Fruit fly (Drosophila melanogaster) whole organism, embryonic: ENCODE data around the gene Efhc1.1.

ENCODE experiments used
- ATbp ChIP-seq: fragments of 200-800 bp; sonication (Bioruptor generic); optimal IDR thresholded peaks from 2 replicates; lab custom pipeline; 2017; ENCODE audit warnings: missing biosample characterization, mild to moderate bottlenecking, missing genetic modification characterization, missing genetic modification reagents
- Antp ChIP-seq: fragments of 200-800 bp; sonication (Bioruptor generic); optimal IDR thresholded peaks from 3 replicates; lab custom pipeline; 2016; ENCODE audit warnings: missing biosample characterization, missing genetic modification characterization
- Blimp-1 ChIP-seq: fragments of 200-800 bp; sonication (Bioruptor generic); optimal IDR thresholded peaks from 3 replicates; lab custom pipeline; 2018; ENCODE audit warnings: missing biosample characterization, missing genetic modification characterization, mild to moderate bottlenecking, moderate library complexity, missing genetic modification reagents
- CG11560 ChIP-seq: fragments of 200-800 bp; sonication (Bioruptor generic); IDR thresholded peaks from 3 replicates; pipeline ENCODE4 v1.3.6; 2022; ENCODE audit warnings: missing biosample characterization, missing genetic modification characterization
- CG11696 ChIP-seq: fragments of 200-800 bp; sonication (Bioruptor generic); IDR thresholded peaks from 2 replicates; pipeline ENCODE4 v1.3.6; 2022; ENCODE audit warnings: missing biosample characterization, missing genetic modification characterization
- CG13123 ChIP-seq: fragments of 200-800 bp; sonication (Bioruptor generic); optimal IDR thresholded peaks from 2 replicates; lab custom pipeline; 2016; ENCODE audit warnings: missing biosample characterization, missing genetic modification characterization
- CG13775 ChIP-seq: fragments of 200-800 bp; sonication (Bioruptor generic); optimal IDR thresholded peaks from 3 replicates; lab custom pipeline; 2017; ENCODE audit warnings: missing biosample characterization, mild to moderate bottlenecking, missing genetic modification characterization
- CG14014 ChIP-seq: fragments of 200-800 bp; sonication (Bioruptor generic); IDR thresholded peaks from 2 replicates; pipeline ENCODE4 v1.3.6; 2022; ENCODE audit warnings: missing biosample characterization, missing genetic modification characterization
- CG14710 ChIP-seq: fragments of 200-800 bp; sonication (Bioruptor generic); optimal IDR thresholded peaks from 3 replicates; lab custom pipeline; 2019; ENCODE audit warnings: missing biosample characterization, mild to moderate bottlenecking, missing genetic modification characterization, moderate library complexity
- CG16779 ChIP-seq: fragments of 200-800 bp; sonication (Bioruptor generic); IDR thresholded peaks from 2 replicates; pipeline ENCODE4 v1.3.6; 2022; ENCODE audit warnings: missing biosample characterization, missing genetic modification characterization
- CG17912 ChIP-seq: fragments of 200-800 bp; sonication (Bioruptor generic); optimal IDR thresholded peaks from 2 replicates; lab custom pipeline; 2018; ENCODE audit warnings: missing biosample characterization, mild to moderate bottlenecking, missing genetic modification characterization
- CG18011 ChIP-seq: fragments of 200-800 bp; sonication (Bioruptor generic); optimal IDR thresholded peaks from 2 replicates; lab custom pipeline; 2017; ENCODE audit warnings: missing biosample characterization, missing genetic modification characterization, mild to moderate bottlenecking, moderate library complexity, missing genotype
- CG18262 ChIP-seq: fragments of 200-800 bp; optimal IDR thresholded peaks from 3 replicates; lab custom pipeline; 2019; ENCODE audit warnings: missing biosample characterization, mild to moderate bottlenecking, missing genetic modification characterization, moderate library complexity
- CG18599 ChIP-seq: fragments of 200-800 bp; sonication (Bioruptor generic); optimal IDR thresholded peaks from 3 replicates; lab custom pipeline; 2017; ENCODE audit warnings: missing biosample characterization, missing genetic modification characterization, mild to moderate bottlenecking, moderate library complexity, missing genetic modification reagents
- CG3995 ChIP-seq: fragments of 200-800 bp; sonication (Bioruptor generic); optimal IDR thresholded peaks from 3 replicates; lab custom pipeline; 2016; ENCODE audit warnings: missing biosample characterization, missing genetic modification characterization
- CG4707 ChIP-seq: fragments of 200-800 bp; sonication (Bioruptor generic); optimal IDR thresholded peaks from 2 replicates; lab custom pipeline; 2018; ENCODE audit warnings: missing biosample characterization, mild to moderate bottlenecking, missing genetic modification characterization, moderate library complexity
- CG6254 ChIP-seq: fragments of 200-800 bp; sonication (Bioruptor generic); optimal IDR thresholded peaks from 3 replicates; lab custom pipeline; 2017; ENCODE audit warnings: mild to moderate bottlenecking, missing biosample characterization, missing genetic modification reagents, missing genetic modification characterization
- CG6765 ChIP-seq: fragments of 200-800 bp; sonication (Bioruptor generic); optimal IDR thresholded peaks from 3 replicates; lab custom pipeline; 2017; ENCODE audit warnings: missing biosample characterization, mild to moderate bottlenecking, missing genetic modification characterization
- CG7357 ChIP-seq: fragments of 200-800 bp; sonication (Bioruptor generic); IDR thresholded peaks from 3 replicates; pipeline ENCODE4 v1.3.6; 2022; ENCODE audit warnings: missing biosample characterization, missing genetic modification characterization
- CG7745 ChIP-seq: fragments of 200-800 bp; sonication (Bioruptor generic); optimal IDR thresholded peaks from 2 replicates; lab custom pipeline; 2018; ENCODE audit warnings: missing biosample characterization, mild to moderate bottlenecking, missing genetic modification characterization, moderate library complexity
- CG7928 ChIP-seq: fragments of 200-800 bp; sonication (Bioruptor generic); optimal IDR thresholded peaks from 2 replicates; lab custom pipeline; 2017; ENCODE audit warnings: missing biosample characterization, mild to moderate bottlenecking, missing genetic modification characterization
- CG7963 ChIP-seq: fragments of 200-800 bp; sonication (Bioruptor generic); IDR thresholded peaks from 3 replicates; pipeline ENCODE4 v1.3.6; 2022; ENCODE audit warnings: missing biosample characterization, missing genetic modification characterization; ENCODE audit not compliant: partially characterized antibody
- Chrac-16 ChIP-seq: fragments of 200-800 bp; sonication (Bioruptor generic); optimal IDR thresholded peaks from 3 replicates; lab custom pipeline; 2016; ENCODE audit warnings: missing biosample characterization, missing genetic modification characterization
- D ChIP-seq, 2 experiments: fragments of 200-800 bp in 1 of 2; fragments of >200 bp in 1 of 2; sonication (Bioruptor generic) in 1 of 2; optimal IDR thresholded peaks; 2 replicates in 1 of 2; 3 replicates in 1 of 2; lab custom pipeline; 2017; ENCODE audit warnings: mild to moderate bottlenecking in 1 of 2, missing biosample characterization in 1 of 2, missing genetic modification characterization in 1 of 2, missing genetic modification reagents in 1 of 2
- Kr ChIP-seq: fragments of 200-800 bp; sonication (Bioruptor generic); optimal IDR thresholded peaks from 2 replicates; lab custom pipeline; 2017; ENCODE audit warnings: missing biosample characterization, mild to moderate bottlenecking, missing genetic modification characterization
- MTF-1 ChIP-seq: fragments of 200-800 bp; sonication (Bioruptor generic); optimal IDR thresholded peaks from 2 replicates; lab custom pipeline; 2018; ENCODE audit warnings: missing biosample characterization, mild to moderate bottlenecking, missing genetic modification characterization, borderline replicate concordance
- Mrtf ChIP-seq: fragments of 200-800 bp; sonication (Bioruptor generic); IDR thresholded peaks from 3 replicates; pipeline ENCODE4 v1.3.6; 2022; ENCODE audit warnings: missing biosample characterization, missing genetic modification characterization
- Nf-YB ChIP-seq: fragments of 200-800 bp; sonication (Bioruptor generic); optimal IDR thresholded peaks from 3 replicates; lab custom pipeline; 2019; ENCODE audit warnings: missing biosample characterization, mild to moderate bottlenecking, missing genetic modification characterization, moderate library complexity
- NfI ChIP-seq: fragments of 200-800 bp; sonication (Bioruptor generic); optimal IDR thresholded peaks from 3 replicates; lab custom pipeline; 2018; ENCODE audit warnings: missing biosample characterization, mild to moderate bottlenecking, missing genetic modification characterization, moderate library complexity
- Oaz ChIP-seq: fragments of 200-800 bp; sonication (Bioruptor generic); IDR thresholded peaks from 2 replicates; pipeline ENCODE4 v1.3.6; 2022; ENCODE audit warnings: missing biosample characterization, missing genetic modification characterization
- Side ChIP-seq: fragments of 200-800 bp; sonication (Bioruptor generic); optimal IDR thresholded peaks from 2 replicates; lab custom pipeline; 2016; ENCODE audit warnings: missing biosample characterization, missing genetic modification characterization
- TFAM ChIP-seq: fragments of 200-800 bp; sonication (Bioruptor generic); optimal IDR thresholded peaks from 2 replicates; lab custom pipeline; 2017; ENCODE audit warnings: missing biosample characterization, missing genetic modification characterization, inconsistent platforms
- Tbp ChIP-seq: fragments of >200 bp; optimal IDR thresholded peaks from 2 replicates; lab custom pipeline; 2018; ENCODE audit warnings: missing biosample characterization, missing genetic modification characterization
- aop ChIP-seq: fragments of 200-800 bp; sonication (Bioruptor generic); IDR thresholded peaks from 2 replicates; pipeline ENCODE4 v1.3.6; 2022; ENCODE audit warnings: missing biosample characterization, missing genetic modification characterization
- bcd ChIP-seq: fragments of 200-800 bp; sonication (Bioruptor generic); optimal IDR thresholded peaks from 2 replicates; lab custom pipeline; 2017; ENCODE audit warnings: missing biosample characterization, mild to moderate bottlenecking, missing genetic modification characterization
- cad ChIP-seq: fragments of >200 bp; optimal IDR thresholded peaks from 2 replicates; lab custom pipeline; 2017; ENCODE audit warnings: missing biosample characterization, missing genetic modification characterization
- cas ChIP-seq: fragments of 200-800 bp; sonication (Bioruptor generic); IDR thresholded peaks from 2 replicates; pipeline ENCODE4 v1.3.6; 2022; ENCODE audit warnings: missing biosample characterization, missing genetic modification characterization
- chm ChIP-seq: fragments of 200-800 bp; sonication (Bioruptor generic); IDR thresholded peaks from 2 replicates; pipeline ENCODE4 v1.3.6; 2022; ENCODE audit warnings: missing biosample characterization, missing genetic modification characterization
- crol ChIP-seq: fragments of 200-800 bp; sonication (Bioruptor generic); IDR thresholded peaks from 2 replicates; pipeline ENCODE4 v1.3.6; 2022; ENCODE audit warnings: missing biosample characterization, missing genetic modification characterization
- crp ChIP-seq, 2 experiments: fragments of 200-800 bp; sonication (Bioruptor generic); optimal IDR thresholded peaks; 2 replicates in 1 of 2; 3 replicates in 1 of 2; lab custom pipeline; 2017; ENCODE audit warnings: missing biosample characterization in 2 of 2, missing genetic modification characterization in 2 of 2, mild to moderate bottlenecking in 1 of 2, moderate library complexity in 1 of 2
- dati ChIP-seq: fragments of 200-800 bp; sonication (Bioruptor generic); IDR thresholded peaks from 2 replicates; pipeline ENCODE4 v1.3.6; 2022; ENCODE audit warnings: missing biosample characterization, missing genetic modification characterization
- gro ChIP-seq: fragments of 200-800 bp; sonication (Bioruptor generic); optimal IDR thresholded peaks from 2 replicates; lab custom pipeline; 2016; ENCODE audit warnings: missing biosample characterization, missing genetic modification characterization
- insv ChIP-seq, 2 experiments: fragments of 200-800 bp; sonication (Bioruptor generic); optimal IDR thresholded peaks; 3 replicates each; lab custom pipeline; 2016 to 2018; ENCODE audit warnings: missing biosample characterization in 2 of 2, missing genetic modification characterization in 2 of 2
- jing ChIP-seq: fragments of 200-800 bp; sonication (Bioruptor generic); optimal IDR thresholded peaks from 2 replicates; lab custom pipeline; 2018; ENCODE audit warnings: missing biosample characterization, mild to moderate bottlenecking, missing genetic modification characterization
- pnt ChIP-seq: fragments of 200-800 bp; sonication (Bioruptor generic); optimal IDR thresholded peaks from 3 replicates; lab custom pipeline; 2016; ENCODE audit warnings: missing biosample characterization, missing genetic modification characterization
- pzg ChIP-seq: fragments of 200-800 bp; sonication (Bioruptor generic); optimal IDR thresholded peaks from 3 replicates; lab custom pipeline; 2018; ENCODE audit warnings: missing biosample characterization, mild to moderate bottlenecking, missing genetic modification characterization, moderate library complexity
- sens-2 ChIP-seq: fragments of 200-800 bp; sonication (Bioruptor generic); IDR thresholded peaks from 2 replicates; pipeline ENCODE4 v1.3.6; 2022; ENCODE audit warnings: missing biosample characterization, missing genetic modification characterization
- slp2 ChIP-seq: fragments of 200-800 bp; sonication (Bioruptor generic); optimal IDR thresholded peaks from 2 replicates; lab custom pipeline; 2016; ENCODE audit warnings: missing biosample characterization, missing genetic modification characterization
- so ChIP-seq: fragments of 200-800 bp; sonication (Bioruptor generic); IDR thresholded peaks from 3 replicates; pipeline ENCODE4 v1.3.6; 2022; ENCODE audit warnings: missing biosample characterization, missing genetic modification characterization

The Efhc1.1 gene

DNA sequence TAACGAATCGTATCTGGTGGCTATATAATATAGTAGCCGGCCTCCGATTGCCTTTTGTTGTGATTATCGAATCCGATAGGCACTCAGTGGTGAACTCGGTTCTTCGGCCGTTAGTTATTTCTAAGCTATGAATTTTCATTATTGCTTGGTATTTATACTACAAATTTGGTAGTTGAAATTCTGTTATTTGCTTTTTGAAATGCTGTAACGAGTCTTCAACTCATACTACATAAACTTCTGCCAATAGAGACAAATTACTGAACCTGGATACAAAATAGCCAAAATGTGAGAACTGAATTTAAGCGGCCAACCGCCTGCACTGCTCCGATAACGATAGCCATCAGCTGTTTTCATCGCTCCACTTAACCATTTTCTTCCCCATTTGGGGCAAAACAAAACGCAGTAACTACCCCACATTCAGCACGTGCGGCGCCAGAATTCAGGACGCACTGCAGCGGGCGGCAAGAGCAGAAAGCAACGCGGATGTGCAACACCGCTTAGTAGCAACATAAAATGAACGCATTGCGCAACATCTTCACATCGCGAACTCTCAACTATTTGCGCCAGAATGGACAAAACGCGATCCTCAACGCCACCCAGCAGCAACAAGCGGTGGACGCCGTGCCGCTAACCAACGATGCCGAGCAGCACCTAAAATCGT is 44.5 kb downstream of the Efhc1.1 start, which contains the start of the genes CG11679 and CG8206 (continued):
- TF ChIP-seq pzg (GFP tag; lab: Kevin White, UChicago) (peak; percentile 54), CG6765 (no peak), CG3995 (GFP tag; lab: Kevin White, UChicago) (peak; percentile 86), CG13775 (peak; percentile 37), cad (GFP tag; lab: Kevin White, UChicago) (no peak), Tbp (GFP tag; lab: Kevin White, UChicago) (no peak), CG17912 (GFP tag; lab: Kevin White, UChicago) (peak; percentile 9), CG4707 (GFP tag; lab: Kevin White, UChicago) (no peak), Mrtf (no peak), CG11696 (no peak), slp2 (no peak), so (GFP tag; lab: Robert Waterston, UW) (no peak), CG7357 (no peak), Nf-YB (no peak), D (optimal IDR thresholded peaks at IDR 0.05; lab: Kevin White, UChicago) (no peak), D (GFP tag; optimal IDR thresholded peaks at IDR 0.05; lab: Kevin White, UChicago) (no peak), Kr (no peak), CG18599 (GFP tag; lab: Kevin White, UChicago) (no peak), CG14710 (tag; lab: Kevin White, UChicago) (peak; percentile 46), Antp (peak; percentile 59), CG14014 (peak; percentile 26; the same call in 1 of the 2 replicates), CG18262 (tag; lab: Kevin White, UChicago) (peak; percentile 29), CG7745 (tag; lab: Kevin White, UChicago) (no peak), CG6254 (no peak), jing (GFP tag; lab: Kevin White, UChicago) (no peak), crp (GFP tag; optimal IDR thresholded peaks at IDR 0.05; lab: Kevin White, UChicago) (peak in 1 of 2 experiments; percentile 86), CG7928 (GFP tag; lab: Kevin White, UChicago) (no peak), CG7963 (0 out of 3 replicates have a peak, but pooled peaks have one; percentile 19), pnt (GFP tag; lab: Kevin White, UChicago) (peak; percentile 44), CG13123 (GFP tag; lab: Kevin White, UChicago) (no peak), Side (no peak), ATbp (GFP tag; lab: Kevin White, UChicago) (no peak), aop (GFP tag; lab: Robert Waterston, UW) (no peak), NfI (GFP tag; lab: Kevin White, UChicago) (peak; percentile 39), MTF-1 (GFP tag; lab: Kevin White, UChicago) (no peak), crol (GFP tag; lab: Robert Waterston, UW) (no peak), TFAM (GFP tag; lab: Kevin White, UChicago) (no peak), Oaz (GFP tag; lab: Robert Waterston, UW) (no peak), insv (GFP tag; optimal IDR thresholded peaks at IDR 0.05; lab: Kevin White, UChicago) (peak in 1 of 2 experiments; percentile 33), Chrac-16 (peak; percentile 24), CG18011 (GFP tag; lab: Kevin White, UChicago) (no peak), CG11560 (no peak), chm (GFP tag; lab: Robert Waterston, UW) (no peak), cas (GFP tag; lab: Robert Waterston, UW) (no peak), gro (GFP tag; lab: Kevin White, UChicago) (peak; percentile 34), dati (GFP tag; lab: Robert Waterston, UW) (no peak), Blimp-1 (GFP tag; lab: Kevin White, UChicago) (no peak), bcd (GFP tag; lab: Kevin White, UChicago) (peak; percentile 33), CG16779 (GFP tag; lab: Robert Waterston, UW) (no peak), sens-2 (GFP tag; lab: Robert Waterston, UW) (no peak)
